Fruit fly (Drosophila melanogaster): Measurements from ENCODE around the gene Lip4.
A peak's percentile ranks its signal among the peaks of the same experiment; 100 is the strongest.

The Lip4 gene

DNA sequence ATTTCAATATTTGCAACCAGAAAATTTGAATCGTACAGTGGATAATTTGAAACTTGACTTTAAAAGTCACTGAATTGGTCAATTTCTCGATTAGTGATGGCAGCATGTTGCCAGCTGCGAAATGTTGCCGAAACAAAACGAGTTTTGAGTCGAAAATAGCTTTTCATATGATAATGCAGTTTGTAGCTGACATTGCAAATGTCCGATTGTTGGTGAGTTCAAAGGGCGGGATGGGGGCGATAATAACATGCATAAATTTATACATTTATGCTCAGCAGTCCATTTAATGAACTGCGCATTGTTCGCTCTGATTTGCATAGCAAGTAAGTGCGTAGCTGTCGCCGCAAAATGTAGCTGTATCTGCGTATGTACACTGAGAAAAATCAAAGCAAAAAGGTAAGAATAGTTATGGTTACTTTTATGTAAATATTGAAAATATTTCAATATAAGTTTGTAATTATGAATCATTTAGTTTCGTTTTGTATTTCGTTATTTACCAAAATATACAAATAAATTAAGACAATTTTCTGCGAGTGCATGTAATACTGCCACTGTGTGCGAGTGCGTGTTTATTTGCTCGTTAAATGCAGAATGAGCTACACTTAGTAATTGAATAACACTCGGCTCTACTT, at the start of gene Lip4 (continued):
- peak; percentile 55; the same call in 1 of the 2 replicates for TF ChIP-seq E2f2 (GFP tag; IDR thresholded peaks at IDR 0.05)
- TF ChIP-seq Lhr (GFP tag; optimal IDR thresholded peaks at IDR 0.05), result peak; percentile 11
- no peak for TF ChIP-seq otp (GFP tag; IDR thresholded peaks at IDR 0.05)
- no peak for TF ChIP-seq corto (GFP tag; optimal IDR thresholded peaks at IDR 0.05)
- TF ChIP-seq ssp (GFP tag; IDR thresholded peaks at IDR 0.05), result peak; percentile 57; the same call in 1 of the 2 replicates
- TF ChIP-seq Nf-YB (GFP tag; optimal IDR thresholded peaks at IDR 0.05), result peak; percentile 48
- peak; percentile 40 for TF ChIP-seq cato (GFP tag; optimal IDR thresholded peaks at IDR 0.05; ENCODE audit: borderline replicate concordance)
- TF ChIP-seq Dip2 (GFP tag; IDR thresholded peaks at IDR 0.05), result no peak
- peak; percentile 78 for TF ChIP-seq ase (GFP tag; IDR thresholded peaks at IDR 0.05)
- TF ChIP-seq CG1647 (GFP tag; optimal IDR thresholded peaks at IDR 0.05), result peak; percentile 41
- TF ChIP-seq B-H1 (GFP tag; IDR thresholded peaks at IDR 0.05), result peak; percentile 64
- TF ChIP-seq chm (GFP tag; IDR thresholded peaks at IDR 0.05), result no peak
- TF ChIP-seq zfh1 (GFP tag; IDR thresholded peaks at IDR 0.05), result peak; percentile 69
- peak; percentile 74 for TF ChIP-seq Fer3 (tag; optimal IDR thresholded peaks at IDR 0.05)
- peak; percentile 81 for TF ChIP-seq CG7839 (tag; optimal IDR thresholded peaks at IDR 0.05)
- TF ChIP-seq Jarid2 (GFP tag; optimal IDR thresholded peaks at IDR 0.05), result peak; percentile 47
- no peak for TF ChIP-seq jumu (GFP tag; optimal IDR thresholded peaks at IDR 0.05)
- no peak for TF ChIP-seq Usf (GFP tag; optimal IDR thresholded peaks at IDR 0.05)
- no peak for TF ChIP-seq HLHmδ (GFP tag; optimal IDR thresholded peaks at IDR 0.05)
- peak; percentile 8 for TF ChIP-seq CG7928 (GFP tag; optimal IDR thresholded peaks at IDR 0.05)
- TF ChIP-seq CG3995 (GFP tag; optimal IDR thresholded peaks at IDR 0.05), result peak; percentile 7
- no peak for TF ChIP-seq Doc2 (GFP tag; IDR thresholded peaks at IDR 0.05)
- no peak for TF ChIP-seq CG30020 (tag; optimal IDR thresholded peaks at IDR 0.05)
- peak; percentile 14 for TF ChIP-seq schlank (tag; optimal IDR thresholded peaks at IDR 0.05)
- no peak for TF ChIP-seq ERR (GFP tag; optimal IDR thresholded peaks at IDR 0.05)
- peak; percentile 82 for TF ChIP-seq ranshi (GFP tag; IDR thresholded peaks at IDR 0.05)
- TF ChIP-seq da (GFP tag; optimal IDR thresholded peaks at IDR 0.05), result no peak
- TF ChIP-seq Asciz (GFP tag; optimal IDR thresholded peaks at IDR 0.05), result peak; percentile 67
- TF ChIP-seq CG4730 (GFP tag; IDR thresholded peaks at IDR 0.05), result peak; percentile 66; the same call in 1 of the 2 replicates
- peak; percentile 61 for TF ChIP-seq CG10267 (tag; optimal IDR thresholded peaks at IDR 0.05)
- peak; percentile 67 for TF ChIP-seq CG1233 (GFP tag; optimal IDR thresholded peaks at IDR 0.05)
- peak; percentile 67 for TF ChIP-seq Bteb2 (GFP tag; optimal IDR thresholded peaks at IDR 0.05)
- TF ChIP-seq CG3163 (GFP tag; optimal IDR thresholded peaks at IDR 0.05), result no peak
- no peak for TF ChIP-seq pzg (GFP tag; optimal IDR thresholded peaks at IDR 0.05)
- peak; percentile 61 for TF ChIP-seq org-1 (GFP tag; optimal IDR thresholded peaks at IDR 0.05)
- no peak for TF ChIP-seq D (optimal IDR thresholded peaks at IDR 0.05)
- TF ChIP-seq D (GFP tag; optimal IDR thresholded peaks at IDR 0.05), result peak; percentile 43
- peak; percentile 7 for TF ChIP-seq Bdp1 (GFP tag; optimal IDR thresholded peaks at IDR 0.05)
- TF ChIP-seq CG1024 (GFP tag; IDR thresholded peaks at IDR 0.05), result peak; percentile 65
- peak; percentile 58 for TF ChIP-seq HmgZ (tag; optimal IDR thresholded peaks at IDR 0.05)
- no peak for TF ChIP-seq bigmax (GFP tag; optimal IDR thresholded peaks at IDR 0.05)
- TF ChIP-seq yki (optimal IDR thresholded peaks at IDR 0.05), result no peak
- TF ChIP-seq hbn (GFP tag; IDR thresholded peaks at IDR 0.05; ENCODE audit: partially characterized antibody), result no peak
- peak; percentile 75 for TF ChIP-seq seq (GFP tag; IDR thresholded peaks at IDR 0.05)
- TF ChIP-seq CG18262 (tag; optimal IDR thresholded peaks at IDR 0.05), result peak; percentile 73
- TF ChIP-seq Meics (GFP tag; optimal IDR thresholded peaks at IDR 0.05), result peak; percentile 80
- peak; percentile 53; the same call in 1 of the 3 replicates for TF ChIP-seq Mrtf (GFP tag; IDR thresholded peaks at IDR 0.05)
- peak; percentile 95 for TF ChIP-seq CG11504 (tag; optimal IDR thresholded peaks at IDR 0.05)
- peak; percentile 69 for TF ChIP-seq az2 (GFP tag; optimal IDR thresholded peaks at IDR 0.05)
- TF ChIP-seq CG15696 (tag; optimal IDR thresholded peaks at IDR 0.05), result peak; percentile 66
- peak; percentile 70 for TF ChIP-seq CG17385 (GFP tag; optimal IDR thresholded peaks at IDR 0.05)
